Fruit fly (Drosophila melanogaster) whole organism, prepupa: ENCODE measurements around the gene car.

ENCODE experiments used
- CG11762 ChIP-seq: fragments of 200-800 bp; sonication (Bioruptor generic); optimal IDR thresholded peaks from 3 replicates; lab custom pipeline; 2016; ENCODE audit warnings: missing biosample characterization, missing genetic modification characterization; ENCODE audit not compliant: insufficient read depth
- CG16779 ChIP-seq: fragments of 200-800 bp; sonication (Bioruptor generic); optimal IDR thresholded peaks from 3 replicates; lab custom pipeline; 2017; ENCODE audit warnings: missing biosample characterization, mild to moderate bottlenecking, missing genetic modification characterization

- TF ChIP-seq CG11762: no peak
- TF ChIP-seq CG16779 (tag; lab: Kevin White, UChicago): no peak
These were observed 32.7 kb downstream of the car start for dm6 chrX:19598503-19598902.
